Worm (Caenorhabditis elegans) whole organism, L4/young adult: ENCODE results near the gene efn-2.

Experiments
- W03F9.2 ChIP-seq: fragments of 150-350 bp; optimal IDR thresholded peaks from 2 replicates; lab custom pipeline; 2014; ENCODE audit warnings: missing biosample characterization, missing genetic modification characterization
- him-1 ChIP-seq: sonication (generic microtip); optimal IDR thresholded peaks from 2 replicates; lab custom pipeline; 2016; ENCODE audit warnings: missing genotype, missing genetic modification reagents, missing genetic modification characterization, missing compliant biosample characterization

ce11 chrIV:10608275-10608674, 32.1 kb downstream of the efn-2 start, which contains the start of gene R09H10.6:
- TF ChIP-seq W03F9.2 (tag; lab: Kevin White, UChicago) (no peak), him-1 (tag; lab: Kevin White, UChicago) (no peak)
